Worm (Caenorhabditis elegans) whole organism, midembryonic: ENCODE measurements around the gene fbxa-165.

Experiments used
- cog-1 ChIP-seq: sonication (generic microtip); optimal IDR thresholded peaks from 2 replicates; lab custom pipeline; 2016; ENCODE audit warnings: missing genetic modification characterization, missing compliant biosample characterization
- flt-1 ChIP-seq: fragments of 200-800 bp; sonication (Bioruptor generic); IDR thresholded peaks from 2 replicates; pipeline ENCODE4 v1.3.6; 2022; ENCODE audit warnings: missing genetic modification characterization, missing compliant biosample characterization
- klf-2 ChIP-seq: fragments of 200-800 bp; sonication (Bioruptor generic); conservative IDR thresholded peaks from 2 replicates; pipeline ENCODE4 v1.3.6; 2022; ENCODE audit warnings: missing genetic modification reagents, missing genetic modification characterization, missing compliant biosample characterization
- ref-1 ChIP-seq: fragments of 200-800 bp; sonication (Bioruptor generic); conservative IDR thresholded peaks from 2 replicates; pipeline ENCODE4 v1.3.6; 2022; ENCODE audit warnings: missing genetic modification reagents, missing genetic modification characterization, missing compliant biosample characterization
- tab-1 ChIP-seq: fragments of 200-800 bp; sonication (Bioruptor generic); IDR thresholded peaks from 2 replicates; pipeline ENCODE4 v1.3.6; 2022; ENCODE audit warnings: missing genetic modification characterization, missing compliant biosample characterization
- ztf-23 ChIP-seq: fragments of 200-800 bp; sonication (Bioruptor generic); IDR thresholded peaks from 2 replicates; pipeline ENCODE4 v1.3.6; 2022; ENCODE audit warnings: missing genetic modification reagents, missing genetic modification characterization, missing compliant biosample characterization

DNA sequence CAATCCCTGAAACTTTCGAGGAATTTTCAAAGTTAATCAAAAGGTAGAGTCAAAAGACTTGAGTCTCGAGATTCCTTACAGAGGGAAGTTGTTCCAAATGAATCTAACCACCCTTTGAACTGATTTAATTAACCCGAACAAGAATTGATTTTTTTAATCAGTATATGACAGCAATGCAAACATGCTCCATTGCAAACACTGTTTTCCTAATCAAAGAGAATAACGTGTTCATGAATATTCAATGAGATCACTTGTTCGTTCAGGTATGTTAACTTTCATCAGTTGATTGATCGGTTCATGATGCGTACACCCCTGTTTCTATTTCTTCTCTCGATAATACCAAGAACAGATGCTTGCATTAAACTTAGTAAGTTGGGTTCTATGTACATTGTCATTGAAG is 9.4 kb upstream of the fbxa-165 start, which contains the start of gene C08E3.14:
- no peak for TF ChIP-seq ztf-23
- TF ChIP-seq cog-1 (tag; lab: Kevin White, UChicago): no peak
- no peak for TF ChIP-seq klf-2 (GFP tag; lab: Robert Waterston, UW)
- no peak for TF ChIP-seq flt-1 (GFP tag; lab: Robert Waterston, UW)
- no peak for TF ChIP-seq ref-1
- TF ChIP-seq tab-1 (GFP tag; lab: Robert Waterston, UW): no peak
